Worm (Caenorhabditis elegans) whole organism, L3 larva: ENCODE measurements around the gene mig-22.

Experiments used
- R02D3.7 ChIP-seq: fragments of 150-350 bp; optimal IDR thresholded peaks from 2 replicates; lab custom pipeline; 2014; ENCODE audit warnings: missing biosample characterization, missing genetic modification characterization
- ZK546.5 ChIP-seq: sonication (generic microtip); optimal IDR thresholded peaks from 2 replicates; lab custom pipeline; 2017; ENCODE audit warnings: missing biosample characterization, missing genetic modification characterization
- aly-2 ChIP-seq: fragments of 150-350 bp; optimal IDR thresholded peaks from 2 replicates; lab custom pipeline; 2014; ENCODE audit warnings: missing biosample characterization, missing genetic modification characterization
- ama-1 ChIP-seq: fragments of 150-350 bp; optimal IDR thresholded peaks from 2 replicates; lab custom pipeline; 2018
- ceh-28 ChIP-seq: fragments of 150-350 bp; optimal IDR thresholded peaks from 2 replicates; lab custom pipeline; 2014; ENCODE audit warnings: missing biosample characterization, missing genetic modification reagents, missing genetic modification characterization
- ceh-82 ChIP-seq: fragments of 150-350 bp; optimal IDR thresholded peaks from 2 replicates; lab custom pipeline; 2014; ENCODE audit warnings: missing biosample characterization, missing genetic modification characterization
- ceh-9 ChIP-seq: sonication (generic microtip); optimal IDR thresholded peaks from 2 replicates; lab custom pipeline; 2018; ENCODE audit warnings: missing biosample characterization, missing genetic modification characterization
- daf-12 ChIP-seq: fragments of 150-350 bp; optimal IDR thresholded peaks from 2 replicates; lab custom pipeline; 2014; ENCODE audit warnings: missing biosample characterization, missing genetic modification reagents, missing genetic modification characterization
- egl-27 ChIP-seq: sonication (generic microtip); optimal IDR thresholded peaks from 4 replicates; lab custom pipeline; 2017; ENCODE audit warnings: missing biosample characterization, missing genetic modification reagents, missing genetic modification characterization
- egl-5 ChIP-seq: fragments of 150-350 bp; optimal IDR thresholded peaks from 2 replicates; lab custom pipeline; 2017; ENCODE audit warnings: missing biosample characterization, missing genetic modification reagents, missing genetic modification characterization, inconsistent platforms
- elt-1 ChIP-seq: fragments of 150-350 bp; optimal IDR thresholded peaks from 2 replicates; lab custom pipeline; 2014; ENCODE audit warnings: missing biosample characterization, missing genetic modification characterization
- elt-2 ChIP-seq: sonication (generic microtip); optimal IDR thresholded peaks from 2 replicates; lab custom pipeline; 2016; ENCODE audit warnings: missing genetic modification reagents, mild to moderate bottlenecking, missing genetic modification characterization, missing compliant biosample characterization
- elt-3 ChIP-seq, 3 experiments: fragments of 150-350 bp in 1 of 3; sonication (generic microtip) in 2 of 3; optimal IDR thresholded peaks; 2 replicates in 2 of 3; 4 replicates in 1 of 3; lab custom pipeline; 2014 to 2017; ENCODE audit warnings: missing biosample characterization in 3 of 3, missing genetic modification characterization in 3 of 3
- eor-1 ChIP-seq, 2 experiments: fragments of 150-350 bp; optimal IDR thresholded peaks; 2 replicates each; lab custom pipeline; 2014 to 2018; ENCODE audit warnings: missing biosample characterization in 2 of 2, missing genetic modification characterization in 2 of 2
- fkh-10 ChIP-seq: sonication (generic microtip); optimal IDR thresholded peaks from 2 replicates; lab custom pipeline; 2017; ENCODE audit warnings: missing biosample characterization, missing genetic modification reagents, missing genetic modification characterization
- fkh-2 ChIP-seq: fragments of 150-350 bp; optimal IDR thresholded peaks from 2 replicates; lab custom pipeline; 2014; ENCODE audit warnings: missing biosample characterization, missing genetic modification reagents, missing genetic modification characterization
- fos-1 ChIP-seq: fragments of 150-350 bp; optimal IDR thresholded peaks from 2 replicates; lab custom pipeline; 2014; ENCODE audit warnings: missing biosample characterization, missing genetic modification characterization
- hmg-11 ChIP-seq: sonication (generic microtip); optimal IDR thresholded peaks from 2 replicates; lab custom pipeline; 2016; ENCODE audit warnings: missing genetic modification characterization, missing compliant biosample characterization
- jun-1 ChIP-seq: fragments of 150-350 bp; optimal IDR thresholded peaks from 2 replicates; lab custom pipeline; 2014; ENCODE audit warnings: missing biosample characterization, missing genetic modification reagents, missing genetic modification characterization
- lin-39 ChIP-seq: fragments of 150-350 bp; optimal IDR thresholded peaks from 2 replicates; lab custom pipeline; 2018; ENCODE audit warnings: missing biosample characterization, missing genetic modification reagents, missing genetic modification characterization
- lsy-12 ChIP-seq: sonication (generic microtip); optimal IDR thresholded peaks from 2 replicates; lab custom pipeline; 2016; ENCODE audit warnings: mild to moderate bottlenecking, missing genetic modification characterization, missing compliant biosample characterization
- mdl-1 ChIP-seq: fragments of 150-350 bp; optimal IDR thresholded peaks from 2 replicates; lab custom pipeline; 2014; ENCODE audit warnings: missing biosample characterization, missing genetic modification characterization
- mml-1 ChIP-seq: fragments of 150-350 bp; sonication (generic microtip); optimal IDR thresholded peaks from 3 replicates; lab custom pipeline; 2014; ENCODE audit warnings: missing biosample characterization, missing genetic modification characterization
- nfya-1 ChIP-seq: sonication (generic microtip); optimal IDR thresholded peaks from 2 replicates; lab custom pipeline; 2017; ENCODE audit warnings: missing genetic modification characterization, mild to moderate bottlenecking, missing compliant biosample characterization, antibody characterized with exemption, moderate library complexity; ENCODE audit not compliant: insufficient read depth
- nhr-11 ChIP-seq: fragments of 150-350 bp; optimal IDR thresholded peaks from 2 replicates; lab custom pipeline; 2014; ENCODE audit warnings: missing biosample characterization, missing genetic modification characterization
- nhr-12 ChIP-seq: fragments of 150-350 bp; optimal IDR thresholded peaks from 2 replicates; lab custom pipeline; 2014; ENCODE audit warnings: missing biosample characterization, missing genetic modification characterization
- nhr-23 ChIP-seq: fragments of 150-350 bp; optimal IDR thresholded peaks from 2 replicates; lab custom pipeline; 2014; ENCODE audit warnings: missing biosample characterization, missing genetic modification reagents, missing genetic modification characterization
- nhr-237 ChIP-seq: fragments of 150-350 bp; optimal IDR thresholded peaks from 2 replicates; lab custom pipeline; 2014; ENCODE audit warnings: missing biosample characterization, missing genetic modification characterization
- nhr-28 ChIP-seq: fragments of 150-350 bp; optimal IDR thresholded peaks from 2 replicates; lab custom pipeline; 2014; ENCODE audit warnings: missing biosample characterization, missing genetic modification characterization
- nhr-43 ChIP-seq: sonication (generic microtip); optimal IDR thresholded peaks from 2 replicates; lab custom pipeline; 2016; ENCODE audit warnings: mild to moderate bottlenecking, missing genetic modification characterization, missing compliant biosample characterization; ENCODE audit not compliant: poor library complexity, severe bottlenecking
- nhr-67 ChIP-seq: fragments of 150-350 bp; optimal IDR thresholded peaks from 2 replicates; lab custom pipeline; 2014; ENCODE audit warnings: missing biosample characterization, missing genetic modification characterization
- nhr-77 ChIP-seq: fragments of 150-350 bp; optimal IDR thresholded peaks from 2 replicates; lab custom pipeline; 2014; ENCODE audit warnings: missing biosample characterization, missing genetic modification characterization
- pha-4 ChIP-seq: fragments of 150-350 bp; optimal IDR thresholded peaks from 2 replicates; lab custom pipeline; 2014; ENCODE audit warnings: missing biosample characterization, missing genetic modification reagents, missing genetic modification characterization
- pqm-1 ChIP-seq: fragments of 150-350 bp; optimal IDR thresholded peaks from 2 replicates; lab custom pipeline; 2017; ENCODE audit warnings: missing biosample characterization, missing genetic modification characterization, inconsistent platforms
- sea-2 ChIP-seq: fragments of 150-350 bp; sonication (generic microtip); optimal IDR thresholded peaks from 4 replicates; lab custom pipeline; 2014; ENCODE audit warnings: missing biosample characterization, missing genetic modification reagents, missing genetic modification characterization
- skn-1 ChIP-seq: fragments of 150-350 bp; optimal IDR thresholded peaks from 2 replicates; lab custom pipeline; 2014; ENCODE audit warnings: missing biosample characterization, missing genetic modification characterization
- snpc-4 ChIP-seq: fragments of 150-350 bp; optimal IDR thresholded peaks from 2 replicates; lab custom pipeline; 2014; ENCODE audit warnings: missing biosample characterization, missing genetic modification characterization
- tbx-2 ChIP-seq: sonication (generic microtip); optimal IDR thresholded peaks from 2 replicates; lab custom pipeline; 2016; ENCODE audit warnings: mild to moderate bottlenecking, missing genetic modification characterization, missing compliant biosample characterization
- unc-39 ChIP-seq: sonication (generic microtip); optimal IDR thresholded peaks from 4 replicates; lab custom pipeline; 2017; ENCODE audit warnings: missing biosample characterization, missing genetic modification characterization
- unc-62 ChIP-seq: fragments of 150-350 bp; sonication (generic microtip); optimal IDR thresholded peaks from 4 replicates; lab custom pipeline; 2014; ENCODE audit warnings: missing biosample characterization, missing genetic modification reagents, missing genetic modification characterization
- zag-1 ChIP-seq: fragments of 150-350 bp; optimal IDR thresholded peaks from 2 replicates; lab custom pipeline; 2014; ENCODE audit warnings: missing biosample characterization, missing genetic modification characterization
- ztf-11 ChIP-seq: fragments of 150-350 bp; optimal IDR thresholded peaks from 2 replicates; lab custom pipeline; 2014; ENCODE audit warnings: missing biosample characterization, missing genetic modification characterization
- ztf-4 ChIP-seq: fragments of 150-350 bp; optimal IDR thresholded peaks from 2 replicates; lab custom pipeline; 2014; ENCODE audit warnings: missing biosample characterization, missing genetic modification characterization

The mig-22 gene

ce11 chrIII:8739126-8739525, 28.0 kb downstream of the mig-22 start (continued):
- TF ChIP-seq nhr-12 (tag; lab: Kevin White, UChicago) (no peak), elt-3 (tag; optimal IDR thresholded peaks at IDR 0.05; lab: Kevin White, UChicago) (peak in 1 of 3 experiments; percentile 0)

- TF ChIP-seq lsy-12 (no peak), hmg-11 (no peak), nfya-1 (tag; lab: Kevin White, UChicago) (no peak), ceh-28 (tag; lab: Kevin White, UChicago) (no peak), daf-12 (tag; lab: Kevin White, UChicago) (no peak), lin-39 (tag; lab: Kevin White, UChicago) (no peak), tbx-2 (tag; lab: Kevin White, UChicago) (no peak), fos-1 (tag; lab: Kevin White, UChicago) (no peak), ceh-82 (no peak), skn-1 (tag; lab: Kevin White, UChicago) (no peak), nhr-77 (tag; lab: Kevin White, UChicago) (no peak), ztf-4 (tag; lab: Kevin White, UChicago) (no peak), nhr-28 (tag; lab: Kevin White, UChicago) (no peak), nhr-12 (tag; lab: Kevin White, UChicago) (no peak), zag-1 (tag; lab: Kevin White, UChicago) (no peak), elt-1 (tag; lab: Kevin White, UChicago) (no peak), pha-4 (no peak), eor-1 (tag; optimal IDR thresholded peaks at IDR 0.05; lab: Kevin White, UChicago) (no peak), ZK546.5 (tag; lab: Kevin White, UChicago) (no peak), nhr-11 (no peak)
- TF ChIP-seq, all 47 proteins: peak for 0
These were observed 28.9 kb downstream of the mig-22 start for ce11 chrIII:8738289-8738688.

ce11 chrIII:8737391-8737790, 29.8 kb downstream of the mig-22 start:
- no peak for TF ChIP-seq unc-62 (GFP tag; lab: Kevin White, UChicago)
- no peak for TF ChIP-seq elt-1 (tag; lab: Kevin White, UChicago)
- no peak for TF ChIP-seq ama-1 (lab: Kevin White, UChicago)
- TF ChIP-seq pqm-1 (tag; lab: Kevin White, UChicago): no peak
- TF ChIP-seq mdl-1: no peak
- no peak for TF ChIP-seq mml-1 (tag; lab: Kevin White, UChicago)
- no peak for TF ChIP-seq egl-27
- no peak for TF ChIP-seq nhr-77 (tag; lab: Kevin White, UChicago)
- no peak for TF ChIP-seq eor-1 (tag; optimal IDR thresholded peaks at IDR 0.05; lab: Kevin White, UChicago)
- no peak for TF ChIP-seq sea-2 (GFP tag; lab: Kevin White, UChicago)

- TF ChIP-seq ceh-28 (tag; lab: Kevin White, UChicago): no peak
- no peak for TF ChIP-seq nhr-12 (tag; lab: Kevin White, UChicago)
- no peak for TF ChIP-seq ceh-9
- TF ChIP-seq lsy-12: no peak
- TF ChIP-seq tbx-2 (tag; lab: Kevin White, UChicago): no peak
- peak; percentile 24 for TF ChIP-seq hmg-11
- no peak for TF ChIP-seq jun-1 (tag; lab: Kevin White, UChicago)
- no peak for TF ChIP-seq elt-1 (tag; lab: Kevin White, UChicago)
- TF ChIP-seq nhr-11: no peak
- TF ChIP-seq ama-1 (lab: Kevin White, UChicago): no peak
- no peak for TF ChIP-seq aly-2 (tag; lab: Kevin White, UChicago)
- TF ChIP-seq ztf-11 (tag; lab: Kevin White, UChicago): no peak
- peak; percentile 79 for TF ChIP-seq nhr-43 (tag; lab: Kevin White, UChicago)
- TF ChIP-seq mml-1 (tag; lab: Kevin White, UChicago): no peak
- TF ChIP-seq mdl-1: peak; percentile 6
- no peak for TF ChIP-seq fkh-2 (tag; lab: Kevin White, UChicago)
- TF ChIP-seq daf-12 (tag; lab: Kevin White, UChicago): no peak
- TF ChIP-seq elt-2 (tag; lab: Kevin White, UChicago): peak; percentile 59
- no peak for TF ChIP-seq ceh-82
- no peak for TF ChIP-seq ZK546.5 (tag; lab: Kevin White, UChicago)
- TF ChIP-seq pqm-1 (tag; lab: Kevin White, UChicago): peak; percentile 42
- no peak for TF ChIP-seq snpc-4
- TF ChIP-seq nhr-67 (tag; lab: Kevin White, UChicago): no peak
- TF ChIP-seq sea-2 (GFP tag; lab: Kevin White, UChicago): no peak
- TF ChIP-seq fkh-10 (GFP tag; lab: Kevin White, UChicago): no peak
- TF ChIP-seq nfya-1 (tag; lab: Kevin White, UChicago): peak; percentile 50
- no peak for TF ChIP-seq nhr-28 (tag; lab: Kevin White, UChicago)
- no peak for TF ChIP-seq R02D3.7 (tag; lab: Kevin White, UChicago)
- TF ChIP-seq skn-1 (tag; lab: Kevin White, UChicago): no peak
- no peak for TF ChIP-seq egl-5 (tag; lab: Kevin White, UChicago)
- TF ChIP-seq lin-39 (tag; lab: Kevin White, UChicago): no peak
- no peak for TF ChIP-seq eor-1 (tag; optimal IDR thresholded peaks at IDR 0.05; lab: Kevin White, UChicago)
- TF ChIP-seq nhr-237 (tag; lab: Kevin White, UChicago): no peak
- TF ChIP-seq unc-62 (GFP tag; lab: Kevin White, UChicago): peak; percentile 50
- no peak for TF ChIP-seq fos-1 (tag; lab: Kevin White, UChicago)
- TF ChIP-seq egl-27: no peak
- TF ChIP-seq unc-39: no peak
- TF ChIP-seq nhr-23: peak; percentile 80
- no peak for TF ChIP-seq elt-3 (tag; optimal IDR thresholded peaks at IDR 0.05; lab: Kevin White, UChicago)
- TF ChIP-seq zag-1 (tag; lab: Kevin White, UChicago): no peak
These were observed 32.7 kb downstream of the mig-22 start for ce11 chrIII:8734327-8734885.
